Worm (Caenorhabditis elegans) whole organism, L4 larva: ENCODE measurements around the gene F49F1.12.

Experiments
- D1046.2 ChIP-seq: fragments of 200-800 bp; sonication (Bioruptor generic); IDR thresholded peaks from 2 replicates; pipeline ENCODE4 v1.3.6; 2022; ENCODE audit warnings: missing genetic modification characterization, missing compliant biosample characterization
- F10B5.3 ChIP-seq: sonication (generic microtip); optimal IDR thresholded peaks from 2 replicates; lab custom pipeline; 2016; ENCODE audit warnings: mild to moderate bottlenecking, missing genetic modification characterization, missing compliant biosample characterization
- F26F4.8 ChIP-seq: fragments of 200-800 bp; sonication (Bioruptor generic); conservative IDR thresholded peaks from 2 replicates; pipeline ENCODE4 v1.3.6; 2022; ENCODE audit warnings: missing genetic modification characterization, missing compliant biosample characterization
- F44E2.7 ChIP-seq: fragments of 200-800 bp; sonication (Bioruptor generic); IDR thresholded peaks from 2 replicates; pipeline ENCODE4 v2.1.2; 2022; ENCODE audit warnings: missing genetic modification characterization, missing compliant biosample characterization
- T20F7.1 ChIP-seq: fragments of 200-800 bp; sonication (Bioruptor generic); optimal IDR thresholded peaks from 2 replicates; lab custom pipeline; 2018; ENCODE audit warnings: mild to moderate bottlenecking, missing genetic modification characterization, missing compliant biosample characterization
- Y105C5A.15 ChIP-seq: fragments of 200-800 bp; sonication (Bioruptor generic); IDR thresholded peaks from 2 replicates; pipeline ENCODE4 v1.3.6; 2022; ENCODE audit warnings: missing genetic modification characterization, missing compliant biosample characterization
- Y48G9A.11 ChIP-seq: fragments of 200-800 bp; sonication (Bioruptor generic); IDR thresholded peaks from 2 replicates; pipeline ENCODE4 v1.3.6; 2022; ENCODE audit warnings: missing genetic modification reagents, missing genetic modification characterization, missing compliant biosample characterization
- aha-1 ChIP-seq: fragments of 150-350 bp; peaks from one replicate; lab custom pipeline; 2014; ENCODE audit warnings: missing biosample characterization, missing genetic modification characterization
- aly-2 ChIP-seq: sonication (generic microtip); optimal IDR thresholded peaks from 2 replicates; lab custom pipeline; 2018; ENCODE audit warnings: missing biosample characterization, missing genetic modification characterization
- ama-1 ChIP-seq: fragments of 150-350 bp; optimal IDR thresholded peaks from 2 replicates; lab custom pipeline; 2014; ENCODE audit warnings: inconsistent platforms, mixed read lengths
- attf-4 ChIP-seq: sonication (generic microtip); optimal IDR thresholded peaks from 3 replicates; lab custom pipeline; 2017; ENCODE audit warnings: missing biosample characterization, missing genetic modification characterization
- ceh-28 ChIP-seq: fragments of 150-350 bp; optimal IDR thresholded peaks from 2 replicates; lab custom pipeline; 2014; ENCODE audit warnings: missing biosample characterization, missing genetic modification reagents, missing genetic modification characterization
- ceh-32 ChIP-seq: sonication (generic microtip); optimal IDR thresholded peaks from 2 replicates; lab custom pipeline; 2016; ENCODE audit warnings: mild to moderate bottlenecking, missing genetic modification characterization, missing compliant biosample characterization; ENCODE audit not compliant: poor library complexity
- ceh-44 ChIP-seq: fragments of 200-800 bp; sonication (Bioruptor generic); IDR thresholded peaks from 2 replicates; pipeline ENCODE4 v1.3.6; 2022; ENCODE audit warnings: missing genetic modification reagents, missing genetic modification characterization, missing compliant biosample characterization
- ces-1 ChIP-seq: fragments of 150-350 bp; sonication (generic microtip); optimal IDR thresholded peaks from 4 replicates; lab custom pipeline; 2014; ENCODE audit warnings: missing biosample characterization, missing genetic modification reagents, missing genetic modification characterization
- ctbp-1 ChIP-seq: fragments of 200-800 bp; sonication (Bioruptor generic); IDR thresholded peaks from 2 replicates; pipeline ENCODE4 v1.3.6; 2022; ENCODE audit warnings: missing genetic modification reagents, missing genetic modification characterization, missing compliant biosample characterization
- daf-19 ChIP-seq: fragments of 200-800 bp; sonication (Bioruptor generic); conservative IDR thresholded peaks from 2 replicates; pipeline ENCODE4 v1.3.6; 2022; ENCODE audit warnings: missing genetic modification characterization, missing compliant biosample characterization
- daf-8 ChIP-seq: fragments of 200-800 bp; sonication (Bioruptor generic); IDR thresholded peaks from 2 replicates; pipeline ENCODE4 v1.3.6; 2022; ENCODE audit warnings: missing genetic modification characterization, missing compliant biosample characterization
- dmd-9 ChIP-seq: fragments of 200-800 bp; sonication (Bioruptor generic); IDR thresholded peaks from 2 replicates; pipeline ENCODE4 v1.3.6; 2022; ENCODE audit warnings: missing genetic modification reagents, missing genetic modification characterization, missing compliant biosample characterization
- dve-1 ChIP-seq: sonication (generic microtip); optimal IDR thresholded peaks from 2 replicates; lab custom pipeline; 2017; ENCODE audit warnings: antibody characterized with exemption, mild to moderate bottlenecking, missing genetic modification characterization, missing compliant biosample characterization; ENCODE audit not compliant: insufficient read depth
- egl-27 ChIP-seq: sonication (generic microtip); optimal IDR thresholded peaks from 3 replicates; lab custom pipeline; 2017; ENCODE audit warnings: missing biosample characterization, missing genetic modification reagents, missing genetic modification characterization
- fos-1 ChIP-seq: fragments of 150-350 bp; optimal IDR thresholded peaks from 2 replicates; lab custom pipeline; 2014; ENCODE audit warnings: missing biosample characterization, missing genetic modification characterization
- hif-1 ChIP-seq, 2 experiments: sonication (generic microtip); optimal IDR thresholded peaks; 2 replicates each; lab custom pipeline; 2016 to 2017; ENCODE audit warnings: missing compliant biosample characterization in 2 of 2, missing genetic modification characterization in 2 of 2, missing genetic modification reagents in 2 of 2, missing genotype in 2 of 2, mild to moderate bottlenecking in 1 of 2
- hlh-30 ChIP-seq: sonication (generic microtip); optimal IDR thresholded peaks from 2 replicates; lab custom pipeline; 2017; ENCODE audit warnings: antibody characterized with exemption, mild to moderate bottlenecking, missing genetic modification characterization, missing compliant biosample characterization; ENCODE audit not compliant: insufficient read depth
- hmg-1.1 ChIP-seq: fragments of 200-800 bp; sonication (Bioruptor generic); IDR thresholded peaks from 2 replicates; pipeline ENCODE4 v1.3.6; 2022; ENCODE audit warnings: missing genetic modification reagents, missing genetic modification characterization, missing compliant biosample characterization
- lim-7 ChIP-seq: fragments of 200-800 bp; sonication (Bioruptor generic); IDR thresholded peaks from 2 replicates; pipeline ENCODE4 v1.3.6; 2022; ENCODE audit warnings: missing genetic modification characterization, missing compliant biosample characterization
- lin-1 ChIP-seq: fragments of 200-800 bp; sonication (Bioruptor generic); IDR thresholded peaks from 2 replicates; pipeline ENCODE4 v1.3.6; 2022; ENCODE audit warnings: missing genetic modification reagents, missing genetic modification characterization, missing compliant biosample characterization
- lin-15B ChIP-seq: fragments of 150-350 bp; sonication (generic microtip); optimal IDR thresholded peaks from 3 replicates; lab custom pipeline; 2014; ENCODE audit warnings: missing biosample characterization, missing genetic modification characterization
- lin-29 ChIP-seq: fragments of 200-800 bp; sonication (Bioruptor generic); IDR thresholded peaks from 2 replicates; pipeline ENCODE4 v1.3.6; 2022; ENCODE audit warnings: missing genetic modification reagents, missing genetic modification characterization, missing compliant biosample characterization
- lin-39 ChIP-seq: fragments of 150-350 bp; optimal IDR thresholded peaks from 2 replicates; lab custom pipeline; 2014; ENCODE audit warnings: missing biosample characterization, missing genetic modification reagents, missing genetic modification characterization
- lir-3 ChIP-seq: sonication (generic microtip); optimal IDR thresholded peaks from 2 replicates; lab custom pipeline; 2016; ENCODE audit warnings: mild to moderate bottlenecking, missing genetic modification characterization, missing compliant biosample characterization
- lsy-2 ChIP-seq, 2 experiments: fragments of 150-350 bp in 1 of 2; sonication (generic microtip) in 1 of 2; optimal IDR thresholded peaks; 2 replicates each; lab custom pipeline; 2014 to 2017; ENCODE audit warnings: missing biosample characterization in 2 of 2, missing genetic modification characterization in 2 of 2
- mdl-1 ChIP-seq, 2 experiments: fragments of 150-350 bp in 1 of 2; sonication (generic microtip) in 1 of 2; optimal IDR thresholded peaks; 2 replicates each; lab custom pipeline; 2014 to 2017; ENCODE audit warnings: missing biosample characterization in 2 of 2, missing genetic modification characterization in 2 of 2
- mes-2 ChIP-seq: sonication (generic microtip); optimal IDR thresholded peaks from 2 replicates; lab custom pipeline; 2016; ENCODE audit warnings: missing genotype, mild to moderate bottlenecking, missing genetic modification characterization, missing compliant biosample characterization; ENCODE audit not compliant: poor library complexity, severe bottlenecking
- mxl-2 ChIP-seq: fragments of 200-800 bp; sonication (Bioruptor generic); conservative IDR thresholded peaks from 2 replicates; pipeline ENCODE4 v1.3.6; 2022; ENCODE audit warnings: missing genetic modification reagents, missing genetic modification characterization, missing compliant biosample characterization
- nhr-10 ChIP-seq: fragments of 150-350 bp; optimal IDR thresholded peaks from 2 replicates; lab custom pipeline; 2014; ENCODE audit warnings: missing biosample characterization, missing genetic modification characterization
- nhr-11 ChIP-seq: fragments of 150-350 bp; optimal IDR thresholded peaks from 2 replicates; lab custom pipeline; 2014; ENCODE audit warnings: missing biosample characterization, missing genetic modification characterization
- nhr-237 ChIP-seq: sonication (generic microtip); optimal IDR thresholded peaks from 2 replicates; lab custom pipeline; 2017; ENCODE audit warnings: missing biosample characterization, missing genetic modification characterization
- nhr-41 ChIP-seq: fragments of 200-800 bp; sonication (Bioruptor generic); IDR thresholded peaks from 2 replicates; pipeline ENCODE4 v1.3.6; 2022; ENCODE audit warnings: missing genetic modification reagents, missing genetic modification characterization, missing compliant biosample characterization
- nhr-6 ChIP-seq: fragments of 150-350 bp; optimal IDR thresholded peaks from 2 replicates; lab custom pipeline; 2014; ENCODE audit warnings: missing biosample characterization, missing genetic modification characterization
- nhr-77 ChIP-seq: fragments of 150-350 bp; optimal IDR thresholded peaks from 2 replicates; lab custom pipeline; 2014; ENCODE audit warnings: missing biosample characterization, missing genetic modification characterization
- rbr-2 ChIP-seq: sonication (generic microtip); optimal IDR thresholded peaks from 2 replicates; lab custom pipeline; 2016; ENCODE audit warnings: missing genotype, missing genetic modification characterization, missing compliant biosample characterization
- sdz-12 ChIP-seq: fragments of 200-800 bp; sonication (Bioruptor generic); optimal IDR thresholded peaks from 2 replicates; lab custom pipeline; 2018; ENCODE audit warnings: mild to moderate bottlenecking, missing genetic modification characterization, missing compliant biosample characterization
- snpc-4 ChIP-seq: fragments of 150-350 bp; optimal IDR thresholded peaks from 2 replicates; lab custom pipeline; 2014; ENCODE audit warnings: missing biosample characterization, missing genetic modification characterization
- spr-1 ChIP-seq: sonication (generic microtip); optimal IDR thresholded peaks from 2 replicates; lab custom pipeline; 2016; ENCODE audit warnings: mild to moderate bottlenecking, missing genetic modification characterization, missing compliant biosample characterization
- tag-97 ChIP-seq: fragments of 200-800 bp; sonication (Bioruptor generic); IDR thresholded peaks from 2 replicates; pipeline ENCODE4 v1.3.6; 2022; ENCODE audit warnings: missing genetic modification characterization, missing compliant biosample characterization
- unc-130 ChIP-seq: sonication (generic microtip); optimal IDR thresholded peaks from 2 replicates; lab custom pipeline; 2016; ENCODE audit warnings: missing genetic modification reagents, missing genetic modification characterization, missing compliant biosample characterization
- unc-39 ChIP-seq: sonication (generic microtip); optimal IDR thresholded peaks from 2 replicates; lab custom pipeline; 2017; ENCODE audit warnings: missing biosample characterization, missing genetic modification characterization
- zfp-2 ChIP-seq: sonication (generic microtip); optimal IDR thresholded peaks from 2 replicates; lab custom pipeline; 2016; ENCODE audit warnings: mild to moderate bottlenecking, missing genetic modification characterization, missing compliant biosample characterization
- zfp-3 ChIP-seq: fragments of 200-800 bp; sonication (Bioruptor generic); conservative IDR thresholded peaks from 2 replicates; pipeline ENCODE4 v1.3.6; 2022; ENCODE audit warnings: missing genetic modification reagents, missing genetic modification characterization, missing compliant biosample characterization
- zip-2 ChIP-seq: fragments of 150-350 bp; optimal IDR thresholded peaks from 2 replicates; lab custom pipeline; 2014; ENCODE audit warnings: missing biosample characterization, missing genetic modification characterization
- ztf-11 ChIP-seq: fragments of 150-350 bp; optimal IDR thresholded peaks from 2 replicates; lab custom pipeline; 2014; ENCODE audit warnings: missing biosample characterization, missing genetic modification characterization
- ztf-7 ChIP-seq: fragments of 150-350 bp; optimal IDR thresholded peaks from 2 replicates; lab custom pipeline; 2014; ENCODE audit warnings: missing biosample characterization, missing genetic modification characterization

F49F1.12 gene

ce11 chrIV:4093087-4093486, 49.8 kb downstream of the F49F1.12 start (continued):
- TF ChIP-seq zip-2 (tag; lab: Kevin White, UChicago), result no peak
- TF ChIP-seq snpc-4 (tag; lab: Kevin White, UChicago), result no peak
- TF ChIP-seq D1046.2 (GFP tag; lab: Robert Waterston, UW), result no peak
- TF ChIP-seq daf-8 (GFP tag; lab: Robert Waterston, UW), result no peak
- TF ChIP-seq dve-1 (tag; lab: Kevin White, UChicago), result peak; percentile 89
- TF ChIP-seq unc-130 (GFP tag; lab: Kevin White, UChicago), result no peak
- peak in 1 of 2 experiments; percentile 69 for TF ChIP-seq lsy-2 (tag; optimal IDR thresholded peaks at IDR 0.05; lab: Kevin White, UChicago)
- no peak for TF ChIP-seq ceh-32
- TF ChIP-seq mdl-1 (tag; optimal IDR thresholded peaks at IDR 0.05; lab: Kevin White, UChicago), result peak in 1 of 2 experiments; percentile 59
- TF ChIP-seq mxl-2 (GFP tag; lab: Robert Waterston, UW), result no peak
- no peak for TF ChIP-seq T20F7.1 (GFP tag; lab: Kevin White, UChicago)
- peak in 1 of 2 experiments; percentile 47 for TF ChIP-seq hif-1 (tag; optimal IDR thresholded peaks at IDR 0.05; lab: Kevin White, UChicago)
- no peak for TF ChIP-seq lin-15B (tag; lab: Kevin White, UChicago)
- no peak for TF ChIP-seq nhr-41 (GFP tag; lab: Robert Waterston, UW)
- TF ChIP-seq nhr-6 (tag; lab: Kevin White, UChicago), result peak; percentile 18
- peak; percentile 92 for TF ChIP-seq hmg-1.1
- TF ChIP-seq ceh-44 (GFP tag; lab: Robert Waterston, UW), result no peak
- TF ChIP-seq tag-97 (GFP tag; lab: Robert Waterston, UW), result no peak
- TF ChIP-seq mes-2 (tag; lab: Kevin White, UChicago), result peak; percentile 72
- no peak for TF ChIP-seq fos-1 (tag; lab: Kevin White, UChicago)
- TF ChIP-seq spr-1 (tag; lab: Kevin White, UChicago), result peak; percentile 5
- no peak for TF ChIP-seq F10B5.3 (tag; lab: Kevin White, UChicago)
- TF ChIP-seq attf-4 (tag; lab: Kevin White, UChicago), result no peak
- no peak for TF ChIP-seq dmd-9 (GFP tag; lab: Robert Waterston, UW)
- peak; percentile 17 for TF ChIP-seq ama-1 (lab: Kevin White, UChicago)
- TF ChIP-seq lim-7 (GFP tag; lab: Robert Waterston, UW), result no peak
- no peak for TF ChIP-seq zfp-3 (GFP tag; lab: Robert Waterston, UW)
- peak; percentile 70; the same call in 1 of the 2 replicates for TF ChIP-seq ctbp-1
- TF ChIP-seq hlh-30 (tag; lab: Kevin White, UChicago), result peak; percentile 64
- no peak for TF ChIP-seq egl-27 (tag; lab: Kevin White, UChicago)
- no peak for TF ChIP-seq F26F4.8
- TF ChIP-seq nhr-237, result no peak
- no peak for TF ChIP-seq ztf-7 (tag; lab: Kevin White, UChicago)
- TF ChIP-seq daf-19, result no peak
- no peak for TF ChIP-seq sdz-12
- peak; percentile 12 for TF ChIP-seq nhr-77 (tag; lab: Kevin White, UChicago)
- TF ChIP-seq ceh-28 (tag; lab: Kevin White, UChicago), result peak; percentile 62
- peak; percentile 94 for TF ChIP-seq aha-1
- no peak for TF ChIP-seq nhr-10
- no peak for TF ChIP-seq Y48G9A.11 (GFP tag; lab: Robert Waterston, UW)
- TF ChIP-seq rbr-2 (tag; lab: Kevin White, UChicago), result peak; percentile 79
- peak; percentile 3 for TF ChIP-seq zfp-2 (tag; lab: Kevin White, UChicago)
- TF ChIP-seq nhr-11 (tag; lab: Kevin White, UChicago), result peak; percentile 10
- no peak for TF ChIP-seq lin-29 (GFP tag; lab: Robert Waterston, UW)
- TF ChIP-seq Y105C5A.15 (GFP tag; lab: Robert Waterston, UW), result no peak
- no peak for TF ChIP-seq unc-39 (tag; lab: Kevin White, UChicago)
- TF ChIP-seq F44E2.7, result no peak
- TF ChIP-seq lir-3 (tag; lab: Kevin White, UChicago), result no peak
- no peak for TF ChIP-seq aly-2 (tag; lab: Kevin White, UChicago)
- TF ChIP-seq lin-39, result no peak
- TF ChIP-seq ces-1 (GFP tag; lab: Kevin White, UChicago), result no peak
- no peak for TF ChIP-seq lin-1
- TF ChIP-seq ztf-11 (tag; lab: Kevin White, UChicago), result no peak
